Worm (Caenorhabditis elegans) whole organism, L4 larva: ENCODE results near the gene best-4.
A peak's percentile ranks its signal among the peaks of the same experiment; 100 is the strongest.

Experiments used
- F49E8.2 ChIP-seq: sonication (generic microtip); optimal IDR thresholded peaks from 2 replicates; lab custom pipeline; 2016; ENCODE audit warnings: missing compliant biosample characterization, mild to moderate bottlenecking, missing genetic modification characterization, borderline replicate concordance
- R02D3.7 ChIP-seq: fragments of 150-350 bp; sonication (generic microtip); optimal IDR thresholded peaks from 3 replicates; lab custom pipeline; 2014; ENCODE audit warnings: missing biosample characterization, missing genetic modification characterization
- T20F7.1 ChIP-seq: fragments of 200-800 bp; sonication (Bioruptor generic); optimal IDR thresholded peaks from 2 replicates; lab custom pipeline; 2018; ENCODE audit warnings: mild to moderate bottlenecking, missing genetic modification characterization, missing compliant biosample characterization
- Y48G9A.11 ChIP-seq: fragments of 200-800 bp; sonication (Bioruptor generic); IDR thresholded peaks from 2 replicates; pipeline ENCODE4 v1.3.6; 2022; ENCODE audit warnings: missing genetic modification reagents, missing genetic modification characterization, missing compliant biosample characterization
- Y5F2A.4 ChIP-seq: fragments of 200-800 bp; sonication (Bioruptor generic); optimal IDR thresholded peaks from 2 replicates; lab custom pipeline; 2018; ENCODE audit warnings: mild to moderate bottlenecking, missing genetic modification characterization, missing compliant biosample characterization
- ZK337.2 ChIP-seq: fragments of 200-800 bp; sonication (Bioruptor generic); IDR thresholded peaks from 2 replicates; pipeline ENCODE4 v1.3.6; 2022; ENCODE audit warnings: missing genetic modification reagents, missing genetic modification characterization, missing compliant biosample characterization
- ZK546.5 ChIP-seq, 2 experiments: sonication (generic microtip); optimal IDR thresholded peaks; 2 replicates each; lab custom pipeline; 2017; ENCODE audit warnings: missing biosample characterization in 2 of 2, missing genetic modification characterization in 2 of 2
- ama-1 ChIP-seq: fragments of 150-350 bp; optimal IDR thresholded peaks from 2 replicates; lab custom pipeline; 2014; ENCODE audit warnings: inconsistent platforms, mixed read lengths
- arid-1 ChIP-seq: fragments of 200-800 bp; sonication (Bioruptor generic); conservative IDR thresholded peaks from 2 replicates; pipeline ENCODE4 v1.3.6; 2022; ENCODE audit warnings: missing genetic modification reagents, missing genetic modification characterization, missing compliant biosample characterization
- ceh-82 ChIP-seq: sonication (generic microtip); optimal IDR thresholded peaks from 2 replicates; lab custom pipeline; 2017; ENCODE audit warnings: missing biosample characterization, missing genetic modification characterization
- daf-16 ChIP-seq, 3 experiments: sonication (generic microtip); optimal IDR thresholded peaks; 2 replicates each; lab custom pipeline; 2016 to 2017; ENCODE audit warnings: missing genetic modification characterization in 3 of 3, missing genetic modification reagents in 3 of 3, mild to moderate bottlenecking in 2 of 3, missing compliant biosample characterization in 2 of 3, missing biosample characterization in 1 of 3, moderate library complexity in 1 of 3
- daf-19 ChIP-seq: fragments of 200-800 bp; sonication (Bioruptor generic); conservative IDR thresholded peaks from 2 replicates; pipeline ENCODE4 v1.3.6; 2022; ENCODE audit warnings: missing genetic modification characterization, missing compliant biosample characterization
- daf-8 ChIP-seq: fragments of 200-800 bp; sonication (Bioruptor generic); IDR thresholded peaks from 2 replicates; pipeline ENCODE4 v1.3.6; 2022; ENCODE audit warnings: missing genetic modification characterization, missing compliant biosample characterization
- dmd-6 ChIP-seq: fragments of 200-800 bp; sonication (Bioruptor generic); IDR thresholded peaks from 2 replicates; pipeline ENCODE4 v1.3.6; 2022; ENCODE audit warnings: missing genetic modification reagents, missing genetic modification characterization, missing compliant biosample characterization
- dmd-8 ChIP-seq: fragments of 200-800 bp; sonication (Bioruptor generic); IDR thresholded peaks from 2 replicates; pipeline ENCODE4 v1.3.6; 2022; ENCODE audit warnings: missing genetic modification characterization, missing compliant biosample characterization
- dpl-1 ChIP-seq: fragments of 150-350 bp; optimal IDR thresholded peaks from 2 replicates; lab custom pipeline; 2014; ENCODE audit warnings: missing biosample characterization, missing genetic modification reagents, missing genetic modification characterization
- duxl-1 ChIP-seq: sonication (generic microtip); optimal IDR thresholded peaks from 2 replicates; lab custom pipeline; 2016; ENCODE audit warnings: mild to moderate bottlenecking, missing genetic modification characterization, moderate library complexity, missing compliant biosample characterization; ENCODE audit not compliant: poor library complexity
- dve-1 ChIP-seq: sonication (generic microtip); optimal IDR thresholded peaks from 2 replicates; lab custom pipeline; 2017; ENCODE audit warnings: antibody characterized with exemption, mild to moderate bottlenecking, missing genetic modification characterization, missing compliant biosample characterization; ENCODE audit not compliant: insufficient read depth
- egl-27 ChIP-seq: sonication (generic microtip); optimal IDR thresholded peaks from 3 replicates; lab custom pipeline; 2017; ENCODE audit warnings: missing biosample characterization, missing genetic modification reagents, missing genetic modification characterization
- egl-43 ChIP-seq: fragments of 200-800 bp; sonication (Bioruptor generic); IDR thresholded peaks from 2 replicates; pipeline ENCODE4 v1.3.6; 2022; ENCODE audit warnings: missing genetic modification reagents, missing genetic modification characterization, missing compliant biosample characterization
- fkh-10 ChIP-seq: fragments of 150-350 bp; optimal IDR thresholded peaks from 2 replicates; lab custom pipeline; 2014; ENCODE audit warnings: missing biosample characterization, missing genetic modification reagents, missing genetic modification characterization
- hif-1 ChIP-seq, 2 experiments: sonication (generic microtip); optimal IDR thresholded peaks; 2 replicates each; lab custom pipeline; 2016 to 2017; ENCODE audit warnings: missing compliant biosample characterization in 2 of 2, missing genetic modification characterization in 2 of 2, missing genetic modification reagents in 2 of 2, missing genotype in 2 of 2, mild to moderate bottlenecking in 1 of 2
- hlh-30 ChIP-seq: sonication (generic microtip); optimal IDR thresholded peaks from 2 replicates; lab custom pipeline; 2017; ENCODE audit warnings: antibody characterized with exemption, mild to moderate bottlenecking, missing genetic modification characterization, missing compliant biosample characterization; ENCODE audit not compliant: insufficient read depth
- hmg-1.1 ChIP-seq: fragments of 200-800 bp; sonication (Bioruptor generic); IDR thresholded peaks from 2 replicates; pipeline ENCODE4 v1.3.6; 2022; ENCODE audit warnings: missing genetic modification reagents, missing genetic modification characterization, missing compliant biosample characterization
- lin-13 ChIP-seq: fragments of 150-350 bp; optimal IDR thresholded peaks from 2 replicates; lab custom pipeline; 2014; ENCODE audit warnings: missing biosample characterization, missing genetic modification reagents, missing genetic modification characterization
- lin-38 ChIP-seq: fragments of 200-800 bp; sonication (Bioruptor generic); IDR thresholded peaks from 2 replicates; pipeline ENCODE4 v1.3.6; 2022; ENCODE audit warnings: missing genetic modification reagents, missing genetic modification characterization, missing compliant biosample characterization
- lir-3 ChIP-seq: sonication (generic microtip); optimal IDR thresholded peaks from 2 replicates; lab custom pipeline; 2016; ENCODE audit warnings: mild to moderate bottlenecking, missing genetic modification characterization, missing compliant biosample characterization
- lsy-2 ChIP-seq, 2 experiments: fragments of 150-350 bp in 1 of 2; sonication (generic microtip) in 1 of 2; optimal IDR thresholded peaks; 2 replicates each; lab custom pipeline; 2014 to 2017; ENCODE audit warnings: missing biosample characterization in 2 of 2, missing genetic modification characterization in 2 of 2
- madf-5 ChIP-seq, 2 experiments: fragments of 200-800 bp; sonication (Bioruptor generic); IDR thresholded peaks; 2 replicates each; pipeline ENCODE4 v1.3.6; 2022; ENCODE audit warnings: missing compliant biosample characterization in 2 of 2, missing genetic modification characterization in 2 of 2
- mep-1 ChIP-seq: fragments of 150-350 bp; sonication (generic microtip); optimal IDR thresholded peaks from 3 replicates; lab custom pipeline; 2014; ENCODE audit warnings: missing biosample characterization, missing genetic modification characterization
- nhr-111 ChIP-seq: fragments of 200-800 bp; sonication (Bioruptor generic); optimal IDR thresholded peaks from 2 replicates; lab custom pipeline; 2018; ENCODE audit warnings: mild to moderate bottlenecking, missing genetic modification characterization, missing compliant biosample characterization
- nhr-237 ChIP-seq: sonication (generic microtip); optimal IDR thresholded peaks from 2 replicates; lab custom pipeline; 2017; ENCODE audit warnings: missing biosample characterization, missing genetic modification characterization
- nhr-25 ChIP-seq: sonication (generic microtip); optimal IDR thresholded peaks from 2 replicates; lab custom pipeline; 2017; ENCODE audit warnings: missing genetic modification characterization, mild to moderate bottlenecking, missing compliant biosample characterization, antibody characterized with exemption, moderate library complexity, borderline replicate concordance; ENCODE audit not compliant: insufficient read depth
- pha-4 ChIP-seq, 2 experiments: fragments of 150-350 bp in 1 of 2; fragments of 200-800 bp in 1 of 2; sonication (Bioruptor generic) in 1 of 2; IDR thresholded peaks in 1 of 2; optimal IDR thresholded peaks in 1 of 2; 2 replicates each; pipeline versions ENCODE4 v1.3.6 to Lab custom; 2014 to 2022; ENCODE audit warnings: missing genetic modification characterization in 2 of 2, missing genetic modification reagents in 2 of 2, missing biosample characterization in 1 of 2, missing compliant biosample characterization in 1 of 2
- php-3 ChIP-seq: fragments of 200-800 bp; sonication (Bioruptor generic); IDR thresholded peaks from 2 replicates; pipeline ENCODE4 v1.3.6; 2022; ENCODE audit warnings: missing genetic modification reagents, missing genetic modification characterization, missing compliant biosample characterization
- rbr-2 ChIP-seq: sonication (generic microtip); optimal IDR thresholded peaks from 2 replicates; lab custom pipeline; 2016; ENCODE audit warnings: missing genotype, missing genetic modification characterization, missing compliant biosample characterization
- set-16 ChIP-seq: fragments of 200-800 bp; sonication (Bioruptor generic); IDR thresholded peaks from 2 replicates; pipeline ENCODE4 v1.3.6; 2022; ENCODE audit warnings: missing genetic modification reagents, missing genetic modification characterization, missing compliant biosample characterization
- tra-1 ChIP-seq: fragments of 200-800 bp; sonication (Bioruptor generic); IDR thresholded peaks from 2 replicates; pipeline ENCODE4 v1.3.6; 2022; ENCODE audit warnings: missing genetic modification reagents, missing genetic modification characterization, missing compliant biosample characterization
- unc-130 ChIP-seq: sonication (generic microtip); optimal IDR thresholded peaks from 2 replicates; lab custom pipeline; 2016; ENCODE audit warnings: missing genetic modification reagents, missing genetic modification characterization, missing compliant biosample characterization
- unc-39 ChIP-seq: sonication (generic microtip); optimal IDR thresholded peaks from 2 replicates; lab custom pipeline; 2017; ENCODE audit warnings: missing biosample characterization, missing genetic modification characterization
- unc-62 ChIP-seq, 3 experiments: fragments of 150-350 bp in 1 of 3; sonication (generic microtip); optimal IDR thresholded peaks in 2 of 3; peaks in 1 of 3; 1 replicate in 1 of 3; 2 replicates in 2 of 3; lab custom pipeline; 2014 to 2017; ENCODE audit warnings: missing biosample characterization in 3 of 3, missing genetic modification characterization in 3 of 3, missing genetic modification reagents in 3 of 3, missing genotype in 1 of 3
- ztf-7 ChIP-seq: fragments of 150-350 bp; optimal IDR thresholded peaks from 2 replicates; lab custom pipeline; 2014; ENCODE audit warnings: missing biosample characterization, missing genetic modification characterization

Gene best-4

ce11 chrII:47280-47679 lies 35.6 kb upstream of the best-4 start, which contains the start of gene C23H3.5:
C23H3.5 (plus strand) TSS chrII:47580.
- TF ChIP-seq R02D3.7 (tag; lab: Kevin White, UChicago) (no peak), nhr-25 (no peak)
- TF ChIP-seq, all 104 proteins: peak for 0

ce11 chrII:46116-46515 lies 34.4 kb upstream of the best-4 start, which contains the start of gene rpt-4:
rpt-4 (minus strand) TSS chrII:46216.
- TF ChIP-seq daf-19, result no peak
- TF ChIP-seq php-3, result no peak
- TF ChIP-seq hlh-30 (tag; lab: Kevin White, UChicago), result no peak
- TF ChIP-seq unc-62 (GFP tag; optimal IDR thresholded peaks at IDR 0.05 in 1 of 2; lab: Kevin White, UChicago), result no peak
- no peak for TF ChIP-seq unc-62 (tag; optimal IDR thresholded peaks at IDR 0.05; lab: Kevin White, UChicago)
- no peak for TF ChIP-seq Y48G9A.11
- TF ChIP-seq lir-3 (tag; lab: Kevin White, UChicago), result no peak
- TF ChIP-seq duxl-1 (tag; lab: Kevin White, UChicago), result no peak
- no peak for TF ChIP-seq F49E8.2
- TF ChIP-seq ceh-82 (tag; lab: Kevin White, UChicago), result no peak
- no peak for TF ChIP-seq dmd-8 (GFP tag; lab: Robert Waterston, UW)
- no peak for TF ChIP-seq daf-8
- TF ChIP-seq rbr-2, result no peak
- TF ChIP-seq madf-5 (GFP tag; IDR thresholded peaks at IDR 0.05; lab: Robert Waterston, UW), result no peak
- no peak for TF ChIP-seq hmg-1.1
- TF ChIP-seq nhr-25, result no peak

- TF ChIP-seq ama-1 (peak; percentile 4), unc-130 (GFP tag; lab: Kevin White, UChicago) (no peak)
These were observed 33.1 kb upstream of the best-4 start, which contains the start of gene rpoa-49 for ce11 chrII:44740-45139. rpoa-49 (plus strand) TSS chrII:45040.

ce11 chrII:43640-44039 lies 32.0 kb upstream of the best-4 start, which contains the start of gene nfyc-1:
nfyc-1 (plus strand) TSS chrII:43907.
- TF ChIP-seq nhr-111 (GFP tag; lab: Kevin White, UChicago) (no peak), duxl-1 (tag; lab: Kevin White, UChicago) (peak; percentile 7), pha-4 (GFP tag; IDR thresholded peaks at IDR 0.05; lab: Robert Waterston, UW) (no peak), pha-4 (tag; optimal IDR thresholded peaks at IDR 0.05; lab: Kevin White, UChicago) (no peak), T20F7.1 (GFP tag; lab: Kevin White, UChicago) (peak; percentile 63), egl-43 (no peak), dpl-1 (GFP tag; lab: Kevin White, UChicago) (peak; percentile 66), unc-130 (GFP tag; lab: Kevin White, UChicago) (no peak), lsy-2 (tag; optimal IDR thresholded peaks at IDR 0.05; lab: Kevin White, UChicago) (peak in 1 of 2 experiments; percentile 83), nhr-237 (tag; lab: Kevin White, UChicago) (no peak), set-16 (GFP tag; lab: Robert Waterston, UW) (no peak), dve-1 (tag; lab: Kevin White, UChicago) (peak; percentile 60), dmd-6 (GFP tag; lab: Robert Waterston, UW) (no peak), fkh-10 (GFP tag; lab: Kevin White, UChicago) (peak; percentile 20), unc-39 (tag; lab: Kevin White, UChicago) (no peak), Y5F2A.4 (GFP tag; lab: Kevin White, UChicago) (no peak), hmg-1.1 (peak; percentile 52; the same call in 1 of the 2 replicates), lin-38 (GFP tag; lab: Robert Waterston, UW) (peak; percentile 89), ztf-7 (tag; lab: Kevin White, UChicago) (peak; percentile 0), ama-1 (peak; percentile 22), hlh-30 (tag; lab: Kevin White, UChicago) (peak; percentile 34), egl-27 (no peak), tra-1 (GFP tag; lab: Robert Waterston, UW) (no peak), hif-1 (tag; optimal IDR thresholded peaks at IDR 0.05; lab: Kevin White, UChicago) (peak in 1 of 2 experiments; percentile 5), dmd-8 (GFP tag; lab: Robert Waterston, UW) (no peak), arid-1 (0 out of 2 replicates have a peak, but pooled peaks have one; percentile 34), ZK546.5 (tag; optimal IDR thresholded peaks at IDR 0.05; lab: Kevin White, UChicago) (no peak), ZK337.2 (no peak), daf-16 (GFP tag; optimal IDR thresholded peaks at IDR 0.05; lab: Kevin White, UChicago) (no peak), daf-16 (tag; optimal IDR thresholded peaks at IDR 0.05; lab: Kevin White, UChicago) (peak; percentile 35), mep-1 (peak; percentile 47), lin-13 (GFP tag; lab: Kevin White, UChicago) (peak; percentile 63)
